Fruit fly (Drosophila melanogaster): Measurements from ENCODE around the gene IntS10.

The IntS10 gene

dm6 chr3L:3763335-3763734 lies 43.2 kb upstream of the IntS10 start:
- TF ChIP-seq spab (GFP tag; optimal IDR thresholded peaks at IDR 0.05) (no peak), CG9139 (GFP tag; optimal IDR thresholded peaks at IDR 0.05) (no peak), eg (GFP tag; IDR thresholded peaks at IDR 0.05) (0 out of 3 replicates have a peak, but pooled peaks have one; percentile 15), CG31627 (GFP tag; optimal IDR thresholded peaks at IDR 0.05) (no peak)

dm6 chr3L:3764338-3764737 lies 42.2 kb upstream of the IntS10 start:
- TF ChIP-seq Eip93F (GFP tag; optimal IDR thresholded peaks at IDR 0.05) (no peak), fd59A (GFP tag; optimal IDR thresholded peaks at IDR 0.05) (no peak), Sox15 (GFP tag; optimal IDR thresholded peaks at IDR 0.05) (no peak), CG11294 (GFP tag; IDR thresholded peaks at IDR 0.05) (no peak), CG11902 (GFP tag; optimal IDR thresholded peaks at IDR 0.05) (no peak), CG6854 (GFP tag; optimal IDR thresholded peaks at IDR 0.05) (no peak), spab (GFP tag; optimal IDR thresholded peaks at IDR 0.05) (no peak), CG15336 (GFP tag; IDR thresholded peaks at IDR 0.05) (0 out of 2 replicates have a peak, but pooled peaks have one; percentile 17)

- TF ChIP-seq CG15336 (GFP tag; IDR thresholded peaks at IDR 0.05) (peak; percentile 48), CG11902 (GFP tag; optimal IDR thresholded peaks at IDR 0.05) (no peak), fkh (GFP tag; optimal IDR thresholded peaks at IDR 0.05) (peak; percentile 96), CG6163 (GFP tag; IDR thresholded peaks at IDR 0.05) (peak; percentile 75), vri (GFP tag; optimal IDR thresholded peaks at IDR 0.05) (peak; percentile 36), topi (GFP tag; optimal IDR thresholded peaks at IDR 0.05) (peak; percentile 50), CG4318 (GFP tag; optimal IDR thresholded peaks at IDR 0.05) (peak; percentile 38), dac (GFP tag; optimal IDR thresholded peaks at IDR 0.05) (peak; percentile 25), CG6808 (GFP tag; optimal IDR thresholded peaks at IDR 0.05) (peak; percentile 71), CG8119 (GFP tag; IDR thresholded peaks at IDR 0.05) (peak; percentile 68; the same call in 1 of the 3 replicates), CG3919 (GFP tag; optimal IDR thresholded peaks at IDR 0.05) (peak; percentile 7), CG8319 (GFP tag; optimal IDR thresholded peaks at IDR 0.05) (no peak), CG6792 (GFP tag; optimal IDR thresholded peaks at IDR 0.05) (peak; percentile 7), CG7368 (GFP tag; optimal IDR thresholded peaks at IDR 0.05) (no peak), CG16779 (tag; optimal IDR thresholded peaks at IDR 0.05) (peak; percentile 64), cyc (GFP tag; optimal IDR thresholded peaks at IDR 0.05) (no peak), CG34406 (GFP tag; optimal IDR thresholded peaks at IDR 0.05) (peak; percentile 45), Eip75B (GFP tag; optimal IDR thresholded peaks at IDR 0.05) (peak; percentile 45), CG31627 (GFP tag; optimal IDR thresholded peaks at IDR 0.05) (peak; percentile 41), spab (GFP tag; optimal IDR thresholded peaks at IDR 0.05) (peak; percentile 64), Ets96B (tag; optimal IDR thresholded peaks at IDR 0.05) (peak; percentile 51), Smox (GFP tag; optimal IDR thresholded peaks at IDR 0.05) (peak; percentile 51), Lpt (GFP tag; optimal IDR thresholded peaks at IDR 0.05) (peak; percentile 16), OdsH (GFP tag; optimal IDR thresholded peaks at IDR 0.05) (peak; percentile 59), net (GFP tag; optimal IDR thresholded peaks at IDR 0.05) (peak; percentile 65), CG6854 (GFP tag; optimal IDR thresholded peaks at IDR 0.05) (peak; percentile 63), Met (GFP tag; optimal IDR thresholded peaks at IDR 0.05) (peak; percentile 75), lz (GFP tag; optimal IDR thresholded peaks at IDR 0.05) (peak; percentile 51), CG11762 (GFP tag; optimal IDR thresholded peaks at IDR 0.05; ENCODE audit: insufficient read depth) (no peak), CG10631 (GFP tag; optimal IDR thresholded peaks at IDR 0.05) (peak; percentile 64), eg (GFP tag; IDR thresholded peaks at IDR 0.05) (peak; percentile 66), pdm3 (GFP tag; optimal IDR thresholded peaks at IDR 0.05) (peak; percentile 60), fd59A (GFP tag; optimal IDR thresholded peaks at IDR 0.05) (peak; percentile 56), acj6 (GFP tag; optimal IDR thresholded peaks at IDR 0.05) (peak; percentile 53), salr (GFP tag; optimal IDR thresholded peaks at IDR 0.05) (peak; percentile 18 to 48), CG1621 (tag; optimal IDR thresholded peaks at IDR 0.05) (peak; percentile 65), fd85E (GFP tag; optimal IDR thresholded peaks at IDR 0.05) (no peak), dsx (GFP tag; optimal IDR thresholded peaks at IDR 0.05; ENCODE audit: poor library complexity, severe bottlenecking) (peak; percentile 54), Hr39 (GFP tag; optimal IDR thresholded peaks at IDR 0.05) (peak; percentile 1), Gug (GFP tag; IDR thresholded peaks at IDR 0.05) (no peak; the same call in 1 of the 2 replicates), CG8632 (GFP tag; optimal IDR thresholded peaks at IDR 0.05) (peak; percentile 51), CG9139 (GFP tag; optimal IDR thresholded peaks at IDR 0.05) (peak; percentile 79)
These were observed 40.6 kb upstream of the IntS10 start for dm6 chr3L:3765782-3766520.

Measured in whole organism, prepupa.